Worm (Caenorhabditis elegans) whole organism, L4 larva: ENCODE results near the gene cat-1.

Experiments used
- ZK337.2 ChIP-seq: fragments of 200-800 bp; sonication (Bioruptor generic); IDR thresholded peaks from 2 replicates; pipeline ENCODE4 v1.3.6; 2022; ENCODE audit warnings: missing genetic modification reagents, missing genetic modification characterization, missing compliant biosample characterization
- ama-1 ChIP-seq: fragments of 150-350 bp; optimal IDR thresholded peaks from 2 replicates; lab custom pipeline; 2014; ENCODE audit warnings: inconsistent platforms, mixed read lengths
- ceh-82 ChIP-seq: sonication (generic microtip); optimal IDR thresholded peaks from 2 replicates; lab custom pipeline; 2017; ENCODE audit warnings: missing biosample characterization, missing genetic modification characterization
- lin-13 ChIP-seq: fragments of 150-350 bp; optimal IDR thresholded peaks from 2 replicates; lab custom pipeline; 2014; ENCODE audit warnings: missing biosample characterization, missing genetic modification reagents, missing genetic modification characterization
- mep-1 ChIP-seq: fragments of 150-350 bp; sonication (generic microtip); optimal IDR thresholded peaks from 3 replicates; lab custom pipeline; 2014; ENCODE audit warnings: missing biosample characterization, missing genetic modification characterization
- nhr-237 ChIP-seq: sonication (generic microtip); optimal IDR thresholded peaks from 2 replicates; lab custom pipeline; 2017; ENCODE audit warnings: missing biosample characterization, missing genetic modification characterization

- TF ChIP-seq ama-1 (lab: Kevin White, UChicago) (no peak), ZK337.2 (no peak), nhr-237 (tag; lab: Kevin White, UChicago) (no peak), mep-1 (tag; lab: Kevin White, UChicago) (no peak), lin-13 (GFP tag; lab: Kevin White, UChicago) (no peak), ceh-82 (tag; lab: Kevin White, UChicago) (no peak)
Measured at ce11 chrX:5726160-5726559, 15.6 kb upstream of the cat-1 start.
